Worm (Caenorhabditis elegans): ENCODE data around the gene gldi-2.

The gldi-2 gene

ce11 chrII:6742614-6743013 lies 40.6 kb upstream of the gldi-2 start, which contains the start of gene F41G3.6:
Gene F41G3.6, plus strand, starts transcription at chrII:6742914.
- no peak for TF ChIP-seq nhr-76 (tag; optimal IDR thresholded peaks at IDR 0.05)
- TF ChIP-seq aly-2 (tag; optimal IDR thresholded peaks at IDR 0.05), result no peak
- no peak for TF ChIP-seq unc-62 (GFP tag; optimal IDR thresholded peaks at IDR 0.05)
- TF ChIP-seq ztf-4 (tag; optimal IDR thresholded peaks at IDR 0.05), result no peak
- TF ChIP-seq ceh-28 (tag; optimal IDR thresholded peaks at IDR 0.05), result no peak
- TF ChIP-seq mdl-1 (tag; optimal IDR thresholded peaks at IDR 0.05), result no peak
- TF ChIP-seq fkh-2 (tag; optimal IDR thresholded peaks at IDR 0.05), result no peak
- TF ChIP-seq fos-1 (tag; optimal IDR thresholded peaks at IDR 0.05), result no peak
- TF ChIP-seq hmg-11 (tag; optimal IDR thresholded peaks at IDR 0.05), result no peak
- TF ChIP-seq lsy-12 (tag; optimal IDR thresholded peaks at IDR 0.05), result no peak
- TF ChIP-seq nfya-1 (tag; optimal IDR thresholded peaks at IDR 0.05; ENCODE audit: insufficient read depth), result no peak
- TF ChIP-seq ztf-11 (tag; optimal IDR thresholded peaks at IDR 0.05), result no peak
- TF ChIP-seq lin-39 (tag; optimal IDR thresholded peaks at IDR 0.05), result no peak
- TF ChIP-seq pqm-1 (tag; optimal IDR thresholded peaks at IDR 0.05), result no peak
- TF ChIP-seq nhr-67 (tag; optimal IDR thresholded peaks at IDR 0.05), result no peak

ce11 chrII:6744648-6745047 lies 38.6 kb upstream of the gldi-2 start, which contains the start of gene ins-15:
Gene ins-15, minus strand, starts transcription at chrII:6744748.
- TF ChIP-seq elt-3 (tag; optimal IDR thresholded peaks at IDR 0.05) (no peak), egl-27 (tag; optimal IDR thresholded peaks at IDR 0.05) (no peak), ZK546.5 (tag; optimal IDR thresholded peaks at IDR 0.05) (no peak), ztf-4 (tag; optimal IDR thresholded peaks at IDR 0.05) (no peak), ceh-9 (tag; optimal IDR thresholded peaks at IDR 0.05) (no peak), nfya-1 (tag; optimal IDR thresholded peaks at IDR 0.05; ENCODE audit: insufficient read depth) (no peak), nhr-67 (tag; optimal IDR thresholded peaks at IDR 0.05) (no peak), skn-1 (tag; optimal IDR thresholded peaks at IDR 0.05) (no peak), lin-15B (tag; optimal IDR thresholded peaks at IDR 0.05) (no peak), nhr-25 (tag; optimal IDR thresholded peaks at IDR 0.05) (no peak), sea-2 (GFP tag; optimal IDR thresholded peaks at IDR 0.05) (no peak), nhr-76 (tag; optimal IDR thresholded peaks at IDR 0.05) (no peak), fkh-10 (GFP tag; optimal IDR thresholded peaks at IDR 0.05) (no peak), mdl-1 (tag; optimal IDR thresholded peaks at IDR 0.05) (no peak), ceh-28 (tag; optimal IDR thresholded peaks at IDR 0.05) (no peak), ceh-82 (tag; optimal IDR thresholded peaks at IDR 0.05) (no peak), zag-1 (tag; optimal IDR thresholded peaks at IDR 0.05) (no peak)

ce11 chrII:6745783-6746182 lies 37.4 kb upstream of the gldi-2 start, which contains the start of gene ins-14:
Gene ins-14, minus strand, starts transcription at chrII:6745814.
- no peak for TF ChIP-seq lin-39 (tag; optimal IDR thresholded peaks at IDR 0.05)
- no peak for TF ChIP-seq eor-1 (tag; optimal IDR thresholded peaks at IDR 0.05)
- TF ChIP-seq snpc-4 (tag; optimal IDR thresholded peaks at IDR 0.05), result no peak
- no peak for TF ChIP-seq unc-62 (GFP tag; optimal IDR thresholded peaks at IDR 0.05)
- no peak for TF ChIP-seq mdl-1 (tag; optimal IDR thresholded peaks at IDR 0.05)
- no peak for TF ChIP-seq nhr-25 (tag; optimal IDR thresholded peaks at IDR 0.05)
- TF ChIP-seq jun-1 (tag; optimal IDR thresholded peaks at IDR 0.05), result no peak
- no peak for TF ChIP-seq ama-1 (optimal IDR thresholded peaks at IDR 0.05)
- no peak for TF ChIP-seq nhr-28 (tag; optimal IDR thresholded peaks at IDR 0.05)
- TF ChIP-seq ceh-16 (tag; optimal IDR thresholded peaks at IDR 0.05), result no peak
- TF ChIP-seq unc-39 (tag; optimal IDR thresholded peaks at IDR 0.05), result no peak

ce11 chrII:6746404-6746803 lies 36.8 kb upstream of the gldi-2 start, which contains the start of gene F41G3.5:
Gene F41G3.5, plus strand, starts transcription at chrII:6746704.
- TF ChIP-seq nhr-237 (tag; optimal IDR thresholded peaks at IDR 0.05) (no peak), nhr-11 (tag; optimal IDR thresholded peaks at IDR 0.05) (no peak)

- TF ChIP-seq ztf-4 (tag; optimal IDR thresholded peaks at IDR 0.05), result no peak
- TF ChIP-seq nhr-11 (tag; optimal IDR thresholded peaks at IDR 0.05), result no peak
- TF ChIP-seq nhr-76 (tag; optimal IDR thresholded peaks at IDR 0.05), result no peak
- no peak for TF ChIP-seq zag-1 (tag; optimal IDR thresholded peaks at IDR 0.05)
- no peak for TF ChIP-seq fos-1 (tag; optimal IDR thresholded peaks at IDR 0.05)
- TF ChIP-seq aly-2 (tag; optimal IDR thresholded peaks at IDR 0.05), result no peak
- no peak for TF ChIP-seq nhr-43 (tag; optimal IDR thresholded peaks at IDR 0.05; ENCODE audit: poor library complexity, severe bottlenecking)
- no peak for TF ChIP-seq nhr-23 (tag; optimal IDR thresholded peaks at IDR 0.05)
- no peak for TF ChIP-seq tbx-2 (tag; optimal IDR thresholded peaks at IDR 0.05)
- no peak for TF ChIP-seq ztf-11 (tag; optimal IDR thresholded peaks at IDR 0.05)
- TF ChIP-seq ceh-82 (tag; optimal IDR thresholded peaks at IDR 0.05), result no peak
- no peak for TF ChIP-seq daf-12 (tag; optimal IDR thresholded peaks at IDR 0.05)
- TF ChIP-seq nhr-28 (tag; optimal IDR thresholded peaks at IDR 0.05), result no peak
- TF ChIP-seq ceh-28 (tag; optimal IDR thresholded peaks at IDR 0.05), result no peak
Measured at ce11 chrII:6749422-6749821, 33.8 kb upstream of the gldi-2 start, which contains the start of gene F41G3.10. Gene F41G3.10, minus strand, starts transcription at chrII:6749522.

Data from whole organism, L3 larva.